Worm (Caenorhabditis elegans) whole organism, young adult: Measurements from ENCODE around the gene cec-1.

ENCODE experiments used
- F55B11.4 ChIP-seq: sonication (generic microtip); optimal IDR thresholded peaks from 2 replicates; lab custom pipeline; 2016; ENCODE audit warnings: missing compliant biosample characterization, missing genetic modification characterization, borderline replicate concordance; ENCODE audit not compliant: insufficient read depth
- ama-1 ChIP-seq, 3 experiments: fragments of 150-350 bp in 1 of 3; sonication (generic microtip) in 2 of 3; optimal IDR thresholded peaks; 2 replicates each; lab custom pipeline; 2014 to 2018; ENCODE audit warnings: missing biosample characterization in 2 of 3, missing genetic modification characterization in 2 of 3, missing genetic modification reagents in 2 of 3
- ceh-91 ChIP-seq: fragments of 200-800 bp; sonication (Bioruptor generic); IDR thresholded peaks from 2 replicates; pipeline ENCODE4 v1.3.6; 2022; ENCODE audit warnings: missing genetic modification reagents, missing genetic modification characterization, missing compliant biosample characterization
- dpl-1 ChIP-seq: fragments of 150-350 bp; optimal IDR thresholded peaks from 2 replicates; lab custom pipeline; 2014; ENCODE audit warnings: missing biosample characterization, missing genetic modification reagents, missing genetic modification characterization
- efl-1 ChIP-seq: fragments of 150-350 bp; optimal IDR thresholded peaks from 2 replicates; lab custom pipeline; 2014; ENCODE audit warnings: missing biosample characterization, missing genetic modification reagents, missing genetic modification characterization
- hlh-26 ChIP-seq: fragments of 200-800 bp; sonication (Bioruptor generic); conservative IDR thresholded peaks from 2 replicates; pipeline ENCODE4 v1.3.6; 2022; ENCODE audit warnings: missing genetic modification reagents, missing genetic modification characterization, missing compliant biosample characterization
- let-526 ChIP-seq: fragments of 200-800 bp; sonication (Bioruptor generic); IDR thresholded peaks from 2 replicates; pipeline ENCODE4 v1.3.6; 2022; ENCODE audit warnings: missing genetic modification reagents, missing genetic modification characterization, missing compliant biosample characterization
- mel-28 ChIP-seq: sonication (generic microtip); optimal IDR thresholded peaks from 2 replicates; lab custom pipeline; 2016; ENCODE audit warnings: borderline replicate concordance, mild to moderate bottlenecking, missing genetic modification characterization, missing compliant biosample characterization
- nhr-27 ChIP-seq: fragments of 200-800 bp; sonication (Bioruptor generic); optimal IDR thresholded peaks from 2 replicates; lab custom pipeline; 2018; ENCODE audit warnings: mild to moderate bottlenecking, missing genetic modification characterization, moderate library complexity, missing compliant biosample characterization
- sdz-38 ChIP-seq: sonication (generic microtip); optimal IDR thresholded peaks from 2 replicates; lab custom pipeline; 2016; ENCODE audit warnings: missing genotype, missing genetic modification characterization, missing compliant biosample characterization
- xnd-1 ChIP-seq: sonication (generic microtip); optimal IDR thresholded peaks from 2 replicates; lab custom pipeline; 2016; ENCODE audit warnings: missing genotype, missing genetic modification reagents, missing genetic modification characterization, missing compliant biosample characterization

DNA sequence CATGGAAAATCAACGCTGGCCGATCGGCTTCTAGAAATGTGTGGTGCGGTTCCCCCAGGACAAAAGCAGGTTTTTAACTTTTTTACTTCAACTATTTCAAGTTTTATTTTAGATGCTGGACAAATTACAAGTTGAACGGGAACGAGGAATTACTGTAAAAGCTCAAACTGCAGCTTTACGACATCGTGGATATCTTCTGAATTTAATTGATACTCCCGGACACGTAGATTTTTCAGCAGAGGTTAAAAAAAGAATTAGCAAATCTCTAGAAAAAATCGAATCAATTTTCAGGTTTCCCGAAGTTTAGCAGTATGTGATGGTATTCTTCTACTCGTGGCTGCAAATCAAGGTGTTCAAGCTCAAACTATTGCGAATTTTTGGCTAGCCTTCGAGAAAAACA lies 3.4 kb downstream of the cec-1 start:
- TF ChIP-seq efl-1 (GFP tag; lab: Kevin White, UChicago) (no peak), hlh-26 (GFP tag; lab: Robert Waterston, UW) (no peak), nhr-27 (tag; lab: Kevin White, UChicago) (no peak), dpl-1 (GFP tag; lab: Kevin White, UChicago) (no peak), F55B11.4 (tag; lab: Kevin White, UChicago) (no peak), let-526 (no peak), mel-28 (no peak), xnd-1 (no peak), ama-1 (optimal IDR thresholded peaks at IDR 0.05; lab: Kevin White, UChicago) (no peak), ama-1 (GFP tag; optimal IDR thresholded peaks at IDR 0.05; lab: Kevin White, UChicago) (no peak), sdz-38 (tag; lab: Kevin White, UChicago) (no peak), ceh-91 (GFP tag; lab: Robert Waterston, UW) (no peak)
